Worm (Caenorhabditis elegans) whole organism, young adult: ENCODE measurements around the gene fbxa-24.

Experiments
- B0019.2 ChIP-seq: fragments of 200-800 bp; sonication (Bioruptor generic); conservative IDR thresholded peaks from 2 replicates; pipeline ENCODE4 v1.3.6; 2022; ENCODE audit warnings: missing genetic modification reagents, missing genetic modification characterization, missing compliant biosample characterization
- B0261.1 ChIP-seq: sonication (generic microtip); optimal IDR thresholded peaks from 2 replicates; lab custom pipeline; 2016; ENCODE audit warnings: mild to moderate bottlenecking, missing genetic modification characterization, moderate library complexity, missing compliant biosample characterization
- B0336.3 ChIP-seq: fragments of 200-800 bp; sonication (Bioruptor generic); IDR thresholded peaks from 2 replicates; pipeline ENCODE4 v1.3.6; 2022; ENCODE audit warnings: missing genetic modification characterization, missing compliant biosample characterization
- C17E4.6 ChIP-seq: fragments of 200-800 bp; sonication (Bioruptor generic); IDR thresholded peaks from 2 replicates; pipeline ENCODE4 v1.3.6; 2022; ENCODE audit warnings: missing genetic modification reagents, missing genetic modification characterization, missing compliant biosample characterization
- D2030.7 ChIP-seq: fragments of 200-800 bp; sonication (Bioruptor generic); IDR thresholded peaks from 2 replicates; pipeline ENCODE4 v1.3.6; 2022; ENCODE audit warnings: missing genetic modification reagents, missing genetic modification characterization, missing compliant biosample characterization
- F33H1.4 ChIP-seq: fragments of 200-800 bp; sonication (Bioruptor generic); IDR thresholded peaks from 2 replicates; pipeline ENCODE4 v1.3.6; 2022; ENCODE audit warnings: missing genetic modification reagents, missing genetic modification characterization, missing compliant biosample characterization
- F37B4.10 ChIP-seq: fragments of 200-800 bp; sonication (Bioruptor generic); IDR thresholded peaks from 2 replicates; pipeline ENCODE4 v1.3.6; 2022; ENCODE audit warnings: missing genetic modification characterization, missing compliant biosample characterization
- F52B5.7 ChIP-seq: sonication (generic microtip); optimal IDR thresholded peaks from 2 replicates; lab custom pipeline; 2016; ENCODE audit warnings: mild to moderate bottlenecking, missing genetic modification characterization, missing compliant biosample characterization
- F55B11.4 ChIP-seq: sonication (generic microtip); optimal IDR thresholded peaks from 2 replicates; lab custom pipeline; 2016; ENCODE audit warnings: missing compliant biosample characterization, missing genetic modification characterization, borderline replicate concordance; ENCODE audit not compliant: insufficient read depth
- K11D2.4 ChIP-seq: fragments of 200-800 bp; sonication (Bioruptor generic); IDR thresholded peaks from 2 replicates; pipeline ENCODE4 v1.3.6; 2022; ENCODE audit warnings: missing genetic modification reagents, missing genetic modification characterization, missing compliant biosample characterization
- Y53F4B.3 ChIP-seq: fragments of 200-800 bp; sonication (Bioruptor generic); IDR thresholded peaks from 2 replicates; pipeline ENCODE4 v1.3.6; 2022; ENCODE audit warnings: missing genetic modification reagents, missing genetic modification characterization, missing compliant biosample characterization
- Y53G8AR.9 ChIP-seq: fragments of 200-800 bp; sonication (Bioruptor generic); conservative IDR thresholded peaks from 2 replicates; pipeline ENCODE4 v1.3.6; 2022; ENCODE audit warnings: missing genetic modification reagents, missing genetic modification characterization, missing compliant biosample characterization
- Y56A3A.18 ChIP-seq: fragments of 200-800 bp; sonication (Bioruptor generic); IDR thresholded peaks from 2 replicates; pipeline ENCODE4 v1.3.6; 2022; ENCODE audit warnings: missing genetic modification reagents, missing genetic modification characterization, missing compliant biosample characterization
- ZK185.1 ChIP-seq: sonication (generic microtip); optimal IDR thresholded peaks from 2 replicates; lab custom pipeline; 2016; ENCODE audit warnings: mild to moderate bottlenecking, missing genetic modification characterization, missing compliant biosample characterization; ENCODE audit not compliant: poor library complexity, severe bottlenecking
- akir-1 ChIP-seq: fragments of 200-800 bp; sonication (Bioruptor generic); optimal IDR thresholded peaks from 2 replicates; lab custom pipeline; 2018; ENCODE audit warnings: mild to moderate bottlenecking, missing genetic modification characterization, moderate library complexity, missing compliant biosample characterization
- ama-1 ChIP-seq, 3 experiments: fragments of 150-350 bp in 1 of 3; sonication (generic microtip) in 2 of 3; optimal IDR thresholded peaks; 2 replicates each; lab custom pipeline; 2014 to 2018; ENCODE audit warnings: missing biosample characterization in 2 of 3, missing genetic modification characterization in 2 of 3, missing genetic modification reagents in 2 of 3
- aptf-2 ChIP-seq: fragments of 200-800 bp; sonication (Bioruptor generic); conservative IDR thresholded peaks from 2 replicates; pipeline ENCODE4 v1.3.6; 2022; ENCODE audit warnings: missing genetic modification reagents, missing genetic modification characterization, missing compliant biosample characterization
- aptf-3 ChIP-seq: fragments of 200-800 bp; sonication (Bioruptor generic); IDR thresholded peaks from 2 replicates; pipeline ENCODE4 v1.3.6; 2022; ENCODE audit warnings: missing genetic modification characterization, missing compliant biosample characterization
- ccch-3 ChIP-seq: fragments of 200-800 bp; sonication (Bioruptor generic); optimal IDR thresholded peaks from 2 replicates; lab custom pipeline; 2018; ENCODE audit warnings: mild to moderate bottlenecking, missing genetic modification characterization, missing compliant biosample characterization
- cebp-2 ChIP-seq: fragments of 200-800 bp; sonication (Bioruptor generic); IDR thresholded peaks from 2 replicates; pipeline ENCODE4 v1.3.6; 2022; ENCODE audit warnings: missing genetic modification characterization, missing compliant biosample characterization
- ceh-100 ChIP-seq: fragments of 200-800 bp; sonication (Bioruptor generic); IDR thresholded peaks from 2 replicates; pipeline ENCODE4 v1.3.6; 2022; ENCODE audit warnings: missing genetic modification reagents, missing genetic modification characterization, missing compliant biosample characterization
- ceh-40 ChIP-seq: fragments of 200-800 bp; sonication (Bioruptor generic); IDR thresholded peaks from 2 replicates; pipeline ENCODE4 v1.3.6; 2022; ENCODE audit warnings: missing genetic modification characterization, missing compliant biosample characterization
- ceh-91 ChIP-seq: fragments of 200-800 bp; sonication (Bioruptor generic); IDR thresholded peaks from 2 replicates; pipeline ENCODE4 v1.3.6; 2022; ENCODE audit warnings: missing genetic modification reagents, missing genetic modification characterization, missing compliant biosample characterization
- dpl-1 ChIP-seq: fragments of 150-350 bp; optimal IDR thresholded peaks from 2 replicates; lab custom pipeline; 2014; ENCODE audit warnings: missing biosample characterization, missing genetic modification reagents, missing genetic modification characterization
- egl-18 ChIP-seq: fragments of 200-800 bp; sonication (Bioruptor generic); IDR thresholded peaks from 2 replicates; pipeline ENCODE4 v1.3.6; 2022; ENCODE audit warnings: missing genetic modification reagents, missing genetic modification characterization, missing compliant biosample characterization
- ets-4 ChIP-seq: fragments of 200-800 bp; sonication (Bioruptor generic); optimal IDR thresholded peaks from 2 replicates; lab custom pipeline; 2018; ENCODE audit warnings: mild to moderate bottlenecking, missing genetic modification characterization, missing compliant biosample characterization
- him-1 ChIP-seq: sonication (generic microtip); optimal IDR thresholded peaks from 2 replicates; lab custom pipeline; 2016; ENCODE audit warnings: missing genotype, missing genetic modification reagents, missing genetic modification characterization, missing compliant biosample characterization
- hlh-12 ChIP-seq: sonication (generic microtip); optimal IDR thresholded peaks from 2 replicates; lab custom pipeline; 2016; ENCODE audit warnings: missing genetic modification characterization, missing compliant biosample characterization
- hlh-26 ChIP-seq: fragments of 200-800 bp; sonication (Bioruptor generic); conservative IDR thresholded peaks from 2 replicates; pipeline ENCODE4 v1.3.6; 2022; ENCODE audit warnings: missing genetic modification reagents, missing genetic modification characterization, missing compliant biosample characterization
- hmg-1.2 ChIP-seq: fragments of 200-800 bp; sonication (Bioruptor generic); IDR thresholded peaks from 2 replicates; pipeline ENCODE4 v1.3.6; 2022; ENCODE audit warnings: missing genetic modification reagents, missing genetic modification characterization, missing compliant biosample characterization
- lag-1 ChIP-seq: fragments of 200-800 bp; sonication (Bioruptor generic); IDR thresholded peaks from 2 replicates; pipeline ENCODE4 v1.3.6; 2022; ENCODE audit warnings: missing genetic modification reagents, missing genetic modification characterization, missing compliant biosample characterization
- lin-35 ChIP-seq, 3 experiments: fragments of 150-350 bp in 2 of 3; sonication (generic microtip) in 1 of 3; optimal IDR thresholded peaks; 2 replicates each; lab custom pipeline; 2014 to 2018; ENCODE audit warnings: missing biosample characterization in 3 of 3, missing genetic modification characterization in 3 of 3, missing genetic modification reagents in 3 of 3
- lsl-1 ChIP-seq: fragments of 200-800 bp; sonication (Bioruptor generic); optimal IDR thresholded peaks from 2 replicates; lab custom pipeline; 2018; ENCODE audit warnings: mild to moderate bottlenecking, missing genetic modification characterization, moderate library complexity, missing compliant biosample characterization
- madf-6 ChIP-seq: fragments of 200-800 bp; sonication (Bioruptor generic); IDR thresholded peaks from 2 replicates; pipeline ENCODE4 v1.3.6; 2022; ENCODE audit warnings: missing genetic modification reagents, missing genetic modification characterization, missing compliant biosample characterization
- madf-8 ChIP-seq: fragments of 200-800 bp; sonication (Bioruptor generic); conservative IDR thresholded peaks from 2 replicates; pipeline ENCODE4 v1.3.6; 2022; ENCODE audit warnings: missing genetic modification reagents, missing genetic modification characterization, missing compliant biosample characterization
- mcd-1 ChIP-seq: fragments of 200-800 bp; sonication (Bioruptor generic); IDR thresholded peaks from 2 replicates; pipeline ENCODE4 v1.3.6; 2022; ENCODE audit warnings: missing genetic modification reagents, missing genetic modification characterization, missing compliant biosample characterization
- mes-4 ChIP-seq: sonication (generic microtip); optimal IDR thresholded peaks from 2 replicates; lab custom pipeline; 2016; ENCODE audit warnings: missing genotype, missing genetic modification characterization, missing compliant biosample characterization
- nfya-1 ChIP-seq: sonication (generic microtip); optimal IDR thresholded peaks from 2 replicates; lab custom pipeline; 2017; ENCODE audit warnings: antibody characterized with exemption, missing compliant biosample characterization, missing genetic modification characterization, borderline replicate concordance; ENCODE audit not compliant: insufficient read depth
- rcor-1 ChIP-seq: fragments of 200-800 bp; sonication (Bioruptor generic); IDR thresholded peaks from 2 replicates; pipeline ENCODE4 v1.3.6; 2022; ENCODE audit warnings: missing genetic modification reagents, missing genetic modification characterization, missing compliant biosample characterization
- snpc-1.1 ChIP-seq: sonication (generic microtip); optimal IDR thresholded peaks from 2 replicates; lab custom pipeline; 2017; ENCODE audit warnings: missing genetic modification characterization, mild to moderate bottlenecking, missing compliant biosample characterization, antibody characterized with exemption, moderate library complexity, missing genotype, missing genetic modification reagents; ENCODE audit not compliant: insufficient read depth
- snpc-1.3 ChIP-seq: sonication (generic microtip); optimal IDR thresholded peaks from 2 replicates; lab custom pipeline; 2017; ENCODE audit warnings: missing genetic modification characterization, mild to moderate bottlenecking, missing compliant biosample characterization, antibody characterized with exemption, moderate library complexity, missing genotype, missing genetic modification reagents; ENCODE audit not compliant: insufficient read depth
- somi-1 ChIP-seq: fragments of 200-800 bp; sonication (Bioruptor generic); optimal IDR thresholded peaks from 2 replicates; lab custom pipeline; 2018; ENCODE audit warnings: mild to moderate bottlenecking, missing genetic modification characterization, missing compliant biosample characterization
- unc-130 ChIP-seq: sonication (generic microtip); optimal IDR thresholded peaks from 2 replicates; lab custom pipeline; 2016; ENCODE audit warnings: missing genetic modification reagents, missing genetic modification characterization, missing compliant biosample characterization
- xnd-1 ChIP-seq: sonication (generic microtip); optimal IDR thresholded peaks from 2 replicates; lab custom pipeline; 2016; ENCODE audit warnings: missing genotype, missing genetic modification reagents, missing genetic modification characterization, missing compliant biosample characterization
- zfh-2 ChIP-seq: fragments of 200-800 bp; sonication (Bioruptor generic); conservative IDR thresholded peaks from 2 replicates; pipeline ENCODE4 v1.3.6; 2022; ENCODE audit warnings: missing genetic modification reagents, missing genetic modification characterization, missing compliant biosample characterization
- ztf-26 ChIP-seq: sonication (generic microtip); optimal IDR thresholded peaks from 2 replicates; lab custom pipeline; 2017; ENCODE audit warnings: missing genetic modification characterization, missing compliant biosample characterization

The fbxa-24 gene

ce11 chrII:3808104-3808503 is 8.2 kb upstream of the fbxa-24 start, which contains the start of gene F54D10.5 (continued):
- peak; percentile 57 for TF ChIP-seq snpc-1.3 (tag; lab: Kevin White, UChicago)
- peak; percentile 73 for TF ChIP-seq mcd-1
- TF ChIP-seq snpc-1.1 (tag; lab: Kevin White, UChicago) = peak; percentile 33
- TF ChIP-seq F33H1.4 (GFP tag; lab: Robert Waterston, UW) = peak; percentile 22; the same call in 1 of the 2 replicates
- 0 out of 2 replicates have a peak, but pooled peaks have one; percentile 33 for TF ChIP-seq D2030.7 (GFP tag; lab: Robert Waterston, UW)
- peak; percentile 30; the same call in 1 of the 2 replicates for TF ChIP-seq hmg-1.2
- TF ChIP-seq, all 124 proteins: peak for 24

DNA sequence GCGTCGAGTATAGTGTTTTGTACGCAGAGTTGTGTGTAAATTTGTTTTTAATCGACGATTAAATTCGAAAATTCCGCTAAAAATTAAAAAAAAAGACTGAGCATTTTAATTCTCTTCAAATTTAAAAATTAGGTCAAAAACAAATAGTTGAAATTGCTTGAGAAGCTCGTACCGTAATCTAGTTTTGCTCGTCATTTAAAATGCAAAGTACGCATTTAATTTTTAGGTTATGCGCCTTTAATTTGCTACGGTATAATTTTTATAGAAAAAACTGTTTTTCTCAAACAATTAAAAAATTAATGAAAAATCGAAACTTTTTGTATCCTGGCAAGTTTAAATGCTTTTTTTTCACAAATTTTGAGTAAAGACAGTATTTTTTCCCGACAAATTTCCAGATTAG is 7.7 kb upstream of the fbxa-24 start:
- TF ChIP-seq ccch-3 (GFP tag; lab: Kevin White, UChicago) (no peak), ets-4 (GFP tag; lab: Kevin White, UChicago) (no peak), Y53G8AR.9 (GFP tag; lab: Robert Waterston, UW) (no peak), him-1 (tag; lab: Kevin White, UChicago) (peak; percentile 33), somi-1 (no peak), Y56A3A.18 (no peak), lin-35 (GFP tag; optimal IDR thresholded peaks at IDR 0.05; lab: Kevin White, UChicago) (no peak), dpl-1 (GFP tag; lab: Kevin White, UChicago) (no peak), rcor-1 (GFP tag; lab: Robert Waterston, UW) (no peak), hlh-26 (GFP tag; lab: Robert Waterston, UW) (no peak), F55B11.4 (tag; lab: Kevin White, UChicago) (no peak), Y53F4B.3 (GFP tag; lab: Robert Waterston, UW) (no peak), ceh-40 (GFP tag; lab: Robert Waterston, UW) (no peak), B0336.3 (GFP tag; lab: Robert Waterston, UW) (no peak), C17E4.6 (GFP tag; lab: Robert Waterston, UW) (no peak), ama-1 (optimal IDR thresholded peaks at IDR 0.05; lab: Kevin White, UChicago) (no peak), ama-1 (GFP tag; optimal IDR thresholded peaks at IDR 0.05; lab: Kevin White, UChicago) (no peak), cebp-2 (GFP tag; lab: Robert Waterston, UW) (no peak), lsl-1 (GFP tag; lab: Kevin White, UChicago) (peak; percentile 95), aptf-2 (no peak), B0019.2 (GFP tag; lab: Robert Waterston, UW) (no peak), B0261.1 (tag; lab: Kevin White, UChicago) (no peak), madf-8 (GFP tag; lab: Robert Waterston, UW) (peak; percentile 79), ceh-100 (GFP tag; lab: Robert Waterston, UW) (no peak), unc-130 (GFP tag; lab: Kevin White, UChicago) (no peak), F33H1.4 (GFP tag; lab: Robert Waterston, UW) (peak; percentile 52), xnd-1 (tag; lab: Kevin White, UChicago) (peak; percentile 98), F37B4.10 (GFP tag; lab: Robert Waterston, UW) (no peak), ZK185.1 (no peak), mes-4 (tag; lab: Kevin White, UChicago) (no peak), lag-1 (no peak), D2030.7 (GFP tag; lab: Robert Waterston, UW) (peak; percentile 32; the same call in 1 of the 2 replicates), akir-1 (GFP tag; lab: Kevin White, UChicago) (no peak), ceh-91 (GFP tag; lab: Robert Waterston, UW) (peak; percentile 61; the same call in 1 of the 2 replicates), nfya-1 (tag; lab: Kevin White, UChicago) (no peak), F52B5.7 (tag; lab: Kevin White, UChicago) (no peak), madf-6 (GFP tag; lab: Robert Waterston, UW) (peak; percentile 93), K11D2.4 (GFP tag; lab: Robert Waterston, UW) (no peak), egl-18 (no peak), zfh-2 (no peak), ztf-26 (tag; lab: Kevin White, UChicago) (no peak), snpc-1.3 (tag; lab: Kevin White, UChicago) (peak; percentile 12), hlh-12 (tag; lab: Kevin White, UChicago) (no peak), aptf-3 (no peak)
